Fruit fly (Drosophila melanogaster): ENCODE results near the gene Rpn9.

DNA sequence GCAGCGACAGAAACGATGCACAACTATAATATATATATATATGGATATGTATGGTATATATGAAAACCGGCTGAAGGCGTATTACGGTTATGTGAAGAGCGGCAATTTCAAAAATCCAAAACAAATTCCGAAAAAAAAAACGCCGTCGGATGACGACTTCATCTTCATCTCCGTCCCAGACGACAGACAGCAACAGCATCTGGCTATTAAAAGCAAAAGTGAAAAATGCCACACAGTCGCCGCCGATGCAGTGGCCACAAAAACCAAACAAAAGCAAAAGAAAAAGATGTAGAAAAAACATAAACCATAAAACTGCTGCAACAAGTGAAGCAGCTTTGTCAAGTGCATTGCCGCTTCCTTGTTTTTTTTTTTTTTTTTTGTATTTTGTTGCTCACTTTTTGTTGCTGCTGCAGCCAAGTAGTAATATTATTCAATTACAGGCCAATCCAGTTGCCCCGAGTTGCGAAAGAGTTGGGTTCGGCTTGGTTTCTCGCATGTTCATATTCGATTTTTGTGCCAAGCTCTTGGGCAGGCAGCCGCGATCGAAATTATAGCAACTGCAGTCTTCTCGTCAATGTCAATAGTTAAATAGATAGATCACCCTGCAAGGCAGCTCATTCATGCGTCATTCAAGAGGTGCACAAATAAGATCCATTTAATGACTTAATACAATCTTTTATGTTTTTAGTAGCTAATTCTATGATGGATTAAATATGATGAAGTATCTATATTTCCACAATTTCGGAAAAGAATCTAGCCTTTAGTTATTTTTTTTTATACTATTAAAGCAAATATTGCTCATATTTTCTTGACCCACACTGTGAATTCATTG lies 1.5 kb upstream of the Rpn9 start:
- TF ChIP-seq dl (GFP tag; optimal IDR thresholded peaks at IDR 0.05; ENCODE audit: insufficient read depth in 1 of 2, partially characterized antibody in 2 of 2) (no peak), sage (GFP tag; optimal IDR thresholded peaks at IDR 0.05) (no peak)

Data from whole organism, wandering third instar larva.